Fruit fly (Drosophila melanogaster) whole organism, pupa: ENCODE results near the gene CG5968.
A peak's percentile ranks its signal among the peaks of the same experiment; 100 is the strongest.

Source experiments
- CG13204 ChIP-seq: fragments of 200-800 bp; sonication (Bioruptor generic); optimal IDR thresholded peaks from 2 replicates; lab custom pipeline; 2018; ENCODE audit warnings: missing biosample characterization, mild to moderate bottlenecking, missing genetic modification characterization, moderate library complexity
- CG17806 ChIP-seq: fragments of 200-800 bp; sonication (Bioruptor generic); optimal IDR thresholded peaks from 2 replicates; lab custom pipeline; 2018; ENCODE audit warnings: missing biosample characterization, mild to moderate bottlenecking, missing genetic modification characterization, moderate library complexity
- CG32121 ChIP-seq: fragments of 200-800 bp; sonication (Bioruptor generic); IDR thresholded peaks from 2 replicates; pipeline ENCODE4 v1.3.6; 2022; ENCODE audit warnings: missing biosample characterization, missing genetic modification characterization
- CG34367 ChIP-seq: fragments of 200-800 bp; sonication (Bioruptor generic); optimal IDR thresholded peaks from 2 replicates; lab custom pipeline; 2018; ENCODE audit warnings: missing biosample characterization, mild to moderate bottlenecking, missing genetic modification characterization
- CG4496 ChIP-seq: fragments of 200-800 bp; sonication (Bioruptor generic); IDR thresholded peaks from 3 replicates; pipeline ENCODE4 v1.3.6; 2022; ENCODE audit warnings: missing biosample characterization, missing genetic modification characterization
- CG8159 ChIP-seq: fragments of 200-800 bp; sonication (Bioruptor generic); optimal IDR thresholded peaks from 3 replicates; lab custom pipeline; 2018; ENCODE audit warnings: missing biosample characterization, mild to moderate bottlenecking, missing genetic modification characterization, moderate library complexity
- CG8301 ChIP-seq: fragments of 200-800 bp; sonication (Bioruptor generic); optimal IDR thresholded peaks from 2 replicates; lab custom pipeline; 2018; ENCODE audit warnings: missing biosample characterization, mild to moderate bottlenecking, missing genetic modification characterization
- CG9948 ChIP-seq: fragments of 200-800 bp; sonication (Bioruptor generic); optimal IDR thresholded peaks from 2 replicates; lab custom pipeline; 2018; ENCODE audit warnings: missing biosample characterization, mild to moderate bottlenecking, missing genetic modification characterization, moderate library complexity
- D1 ChIP-seq: fragments of 200-800 bp; sonication (Bioruptor generic); optimal IDR thresholded peaks from 2 replicates; lab custom pipeline; 2018; ENCODE audit warnings: missing biosample characterization, mild to moderate bottlenecking, missing genetic modification characterization, moderate library complexity
- EcR ChIP-seq: fragments of 200-800 bp; sonication (Bioruptor generic); optimal IDR thresholded peaks from 3 replicates; lab custom pipeline; 2019; ENCODE audit warnings: missing biosample characterization, missing genetic modification characterization, mild to moderate bottlenecking, moderate library complexity, missing genetic modification reagents
- Ets98B ChIP-seq: fragments of 200-800 bp; sonication (Bioruptor generic); IDR thresholded peaks from 2 replicates; pipeline ENCODE4 v1.3.6; 2022; ENCODE audit warnings: missing biosample characterization, missing genetic modification characterization
- Pif1A ChIP-seq: fragments of 200-800 bp; sonication (Bioruptor generic); optimal IDR thresholded peaks from 3 replicates; lab custom pipeline; 2016; ENCODE audit warnings: missing biosample characterization, missing genetic modification characterization
- rn ChIP-seq: fragments of 200-800 bp; sonication (Bioruptor generic); IDR thresholded peaks from 2 replicates; pipeline ENCODE4 v1.3.6; 2022; ENCODE audit warnings: missing biosample characterization, missing genetic modification characterization

DNA sequence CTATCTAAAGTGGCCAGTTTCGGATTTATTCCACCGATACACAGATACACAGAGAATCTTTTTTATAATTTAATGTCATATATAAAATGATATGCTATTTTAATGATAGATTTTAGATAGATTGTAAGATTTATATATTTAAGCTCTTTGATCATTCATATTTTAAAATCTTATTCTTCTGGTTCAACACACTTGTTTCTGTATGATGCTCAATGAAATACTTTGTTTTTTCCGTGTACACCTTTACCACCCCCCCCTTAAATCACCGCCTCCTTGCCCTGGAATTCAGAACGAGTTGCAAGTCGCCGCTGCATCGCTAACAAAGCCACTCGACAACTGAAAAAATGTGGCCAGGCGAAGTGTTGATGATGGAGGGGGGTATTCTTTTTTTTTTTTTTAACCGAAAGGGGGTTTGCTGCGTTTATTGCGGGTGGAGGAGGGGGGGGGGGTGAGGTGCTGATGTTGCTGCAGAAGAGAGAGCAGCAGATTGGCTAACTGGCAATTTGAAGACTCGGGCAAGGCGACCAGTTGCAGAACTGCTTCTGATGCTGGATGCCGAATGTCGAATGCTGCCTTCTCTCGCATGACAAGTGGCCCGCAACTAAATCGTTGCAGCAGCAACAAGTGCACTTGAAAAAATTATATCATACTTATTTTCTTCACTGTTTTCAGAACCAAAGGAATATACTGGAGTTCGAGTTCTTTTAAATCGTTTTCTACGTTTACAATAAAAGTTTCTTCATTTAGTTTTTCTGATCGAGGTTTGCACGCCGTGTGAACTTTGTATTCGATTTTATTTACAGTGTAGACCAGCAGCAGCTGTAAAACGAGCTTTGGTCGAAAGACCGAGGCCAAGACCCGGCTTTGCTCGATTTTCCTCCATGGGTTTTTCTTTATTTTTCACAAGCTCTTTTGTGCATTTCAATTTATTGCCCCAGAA lies 48.3 kb upstream of the CG5968 start:
- TF ChIP-seq CG32121 (GFP tag; lab: Robert Waterston, UW) (peak; percentile 96), CG17806 (tag; lab: Kevin White, UChicago) (peak; percentile 97), CG13204 (GFP tag; lab: Kevin White, UChicago) (peak; percentile 93), CG8159 (peak; percentile 97), CG34367 (tag; lab: Kevin White, UChicago) (peak; percentile 96), Ets98B (GFP tag; lab: Robert Waterston, UW) (peak; percentile 95), EcR (peak; percentile 63), CG8301 (peak; percentile 97), CG9948 (tag; lab: Kevin White, UChicago) (peak; percentile 97), rn (GFP tag; lab: Robert Waterston, UW) (peak; percentile 91), CG4496 (peak; percentile 98), D1 (tag; lab: Kevin White, UChicago) (peak; percentile 90), Pif1A (GFP tag; lab: Kevin White, UChicago) (peak; percentile 85)
